Fruit fly (Drosophila melanogaster): ENCODE data around the gene CG32536.

CG32536 gene

DNA sequence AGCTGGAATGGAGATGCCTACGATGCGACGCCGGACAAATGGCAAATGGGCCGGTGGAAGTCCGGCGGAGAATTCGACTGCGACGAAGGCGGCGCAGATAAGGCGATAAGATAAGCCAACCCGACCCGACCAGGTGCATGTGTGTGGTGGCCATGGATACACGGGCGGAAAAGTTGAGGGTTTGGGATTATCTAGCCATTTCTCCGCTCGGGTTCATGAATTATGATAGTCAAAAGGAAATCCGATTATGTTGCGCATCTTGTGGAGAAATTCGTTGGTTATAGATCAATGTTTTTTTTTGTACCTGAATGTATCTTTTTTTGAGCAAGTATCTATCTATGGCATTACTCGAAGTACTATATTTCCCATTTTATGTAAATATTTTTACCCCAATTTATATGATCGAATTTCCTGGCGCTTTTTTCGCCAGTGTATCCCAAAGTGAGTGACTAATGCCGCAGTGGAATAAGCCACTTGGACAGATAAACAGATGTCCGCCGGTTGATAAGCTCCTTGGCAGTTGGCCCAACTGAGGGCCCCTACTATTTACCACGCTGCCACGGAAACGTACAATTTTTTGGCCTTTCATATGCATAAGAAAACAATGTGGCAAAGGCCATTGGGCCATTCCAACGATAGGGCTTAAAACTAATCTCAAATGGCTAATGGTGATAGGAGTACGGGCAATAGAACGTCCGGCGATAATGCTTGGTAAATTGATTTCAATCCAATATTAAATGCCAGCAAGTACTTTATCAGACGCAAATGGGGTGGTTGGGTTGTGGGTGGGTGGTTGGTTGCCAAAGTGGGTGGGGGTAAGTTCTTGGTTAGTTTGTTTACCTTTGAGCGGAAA is 29.3 kb downstream of the CG32536 start, which contains the start of gene CG7992:
Gene CG7992 (minus strand): TSS at position 51 of the 853 bp plus-strand sequence.
- TF ChIP-seq noc (tag; optimal IDR thresholded peaks at IDR 0.05), result peak; percentile 90

DNA sequence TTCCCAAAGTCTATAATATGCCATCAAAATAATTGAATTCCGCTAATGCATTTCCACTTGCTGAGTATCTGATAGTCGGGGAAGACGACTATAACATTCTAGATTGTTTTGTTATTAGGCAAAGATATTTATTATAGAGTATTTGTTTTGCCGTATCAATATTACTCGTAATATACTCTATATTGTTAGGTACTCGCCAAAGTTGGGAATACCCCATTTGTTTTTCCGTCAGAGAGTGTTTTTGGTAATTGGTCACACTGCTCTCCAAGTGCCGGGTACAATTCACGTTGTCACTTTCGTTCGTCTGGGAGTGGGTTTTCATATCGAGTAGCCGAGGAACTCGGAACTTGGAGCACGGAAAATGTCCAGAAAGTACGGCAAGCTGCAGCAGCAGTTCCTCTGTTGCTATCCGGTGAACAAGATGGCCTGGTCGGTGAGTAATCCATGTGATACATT is 33.3 kb downstream of the CG32536 start, which contains the start of gene CG7889:
Gene CG7889 (plus strand): TSS at position 253 of the 456 bp plus-strand sequence.
- TF ChIP-seq noc (tag; optimal IDR thresholded peaks at IDR 0.05), result peak; percentile 31

DNA sequence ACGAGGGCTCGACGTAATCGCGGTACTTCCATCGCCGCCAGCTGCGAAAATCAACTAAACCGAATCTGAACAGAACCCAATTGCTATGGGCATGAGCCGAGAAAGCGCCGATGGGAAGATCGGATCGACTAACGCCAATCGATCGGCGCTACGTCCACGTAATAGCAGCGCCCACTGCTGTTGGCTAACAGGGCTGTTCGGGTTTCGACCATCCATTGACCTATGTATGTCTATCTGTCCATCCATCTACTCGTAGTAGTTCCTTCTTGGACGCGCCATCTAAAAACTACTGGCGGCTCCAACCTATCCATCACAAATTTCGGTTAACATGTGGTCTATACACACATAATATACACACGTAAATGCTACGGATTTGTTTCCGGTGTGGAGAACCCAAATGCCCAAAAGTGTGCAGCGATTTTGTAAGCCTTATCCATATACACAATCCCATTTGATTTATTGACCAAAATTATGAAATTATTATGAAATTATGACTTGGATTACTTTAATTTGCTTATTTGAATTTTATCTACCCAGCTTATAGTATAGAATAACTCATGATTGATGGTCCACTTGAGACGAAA is 34.8 kb downstream of the CG32536 start, which contains the start of gene CG14196:
Gene CG14196 (minus strand): TSS at position 51 of the 584 bp plus-strand sequence.
- no peak for TF ChIP-seq noc (tag; optimal IDR thresholded peaks at IDR 0.05)

DNA sequence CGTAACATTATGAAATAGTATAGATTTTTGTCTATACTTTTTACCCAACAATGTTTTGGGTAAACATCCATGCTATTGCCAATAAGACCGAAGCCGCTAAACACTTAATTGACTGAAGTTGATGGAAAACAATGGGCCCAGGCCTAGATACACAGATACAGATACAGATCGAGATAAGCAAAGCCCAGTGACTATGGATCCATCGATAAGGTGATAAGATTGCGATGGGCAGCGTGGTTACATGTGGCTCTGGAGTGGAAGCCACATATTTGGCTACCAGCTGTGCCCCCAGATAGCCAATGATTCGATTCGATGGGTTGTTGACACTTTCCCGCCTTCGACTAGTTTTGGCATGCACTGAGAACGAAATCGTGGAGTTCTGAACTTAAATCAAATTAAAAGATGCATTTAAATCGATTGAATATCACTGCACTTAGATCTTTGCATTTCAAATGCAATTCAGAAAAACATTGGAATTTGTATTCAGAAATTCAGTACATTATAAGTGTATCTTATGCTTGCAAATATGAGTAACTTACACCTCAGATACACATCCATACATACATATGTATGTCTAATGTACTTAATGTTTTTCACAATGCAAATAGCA is 36.4 kb downstream of the CG32536 start:
- no peak for TF ChIP-seq noc (tag; optimal IDR thresholded peaks at IDR 0.05)

DNA sequence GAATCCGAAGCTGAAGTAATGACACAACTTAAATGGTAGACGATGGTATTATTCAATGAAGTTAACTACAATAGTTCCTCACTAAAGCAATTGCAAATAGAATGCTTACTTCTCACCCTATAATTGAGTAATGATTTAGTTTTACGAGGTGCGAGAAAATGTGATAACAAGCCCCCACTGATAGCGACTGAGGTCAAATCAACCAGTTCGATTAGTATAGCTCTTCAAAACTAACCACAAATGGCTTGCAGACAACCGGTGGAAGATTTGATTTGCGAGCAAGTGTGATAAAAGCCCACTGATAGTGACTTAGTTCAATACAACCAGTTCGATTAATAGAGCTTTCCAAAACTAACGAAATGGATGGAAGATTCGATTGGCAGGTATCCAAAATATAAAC is 37.3 kb downstream of the CG32536 start:
- no peak for TF ChIP-seq noc (tag; optimal IDR thresholded peaks at IDR 0.05)

DNA sequence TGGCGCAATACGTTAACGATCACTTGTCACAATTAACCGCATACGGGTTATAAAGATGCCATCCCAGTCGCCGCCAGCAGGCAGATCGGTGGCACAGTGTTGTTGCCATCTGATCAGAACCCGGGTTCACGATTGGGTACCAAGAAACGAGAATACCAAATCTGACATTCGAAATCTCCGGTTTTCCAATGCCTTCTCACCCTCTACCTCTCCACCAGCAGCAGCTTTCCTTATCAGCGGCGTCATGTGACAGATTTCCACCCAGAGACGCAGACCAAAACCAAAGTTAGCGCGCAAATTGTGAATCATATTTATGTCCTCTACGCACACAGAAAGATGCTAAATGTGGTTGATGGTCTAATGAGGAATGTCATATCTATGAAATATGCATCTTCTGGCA is 38.1 kb downstream of the CG32536 start:
- TF ChIP-seq noc (tag; optimal IDR thresholded peaks at IDR 0.05), result no peak

DNA sequence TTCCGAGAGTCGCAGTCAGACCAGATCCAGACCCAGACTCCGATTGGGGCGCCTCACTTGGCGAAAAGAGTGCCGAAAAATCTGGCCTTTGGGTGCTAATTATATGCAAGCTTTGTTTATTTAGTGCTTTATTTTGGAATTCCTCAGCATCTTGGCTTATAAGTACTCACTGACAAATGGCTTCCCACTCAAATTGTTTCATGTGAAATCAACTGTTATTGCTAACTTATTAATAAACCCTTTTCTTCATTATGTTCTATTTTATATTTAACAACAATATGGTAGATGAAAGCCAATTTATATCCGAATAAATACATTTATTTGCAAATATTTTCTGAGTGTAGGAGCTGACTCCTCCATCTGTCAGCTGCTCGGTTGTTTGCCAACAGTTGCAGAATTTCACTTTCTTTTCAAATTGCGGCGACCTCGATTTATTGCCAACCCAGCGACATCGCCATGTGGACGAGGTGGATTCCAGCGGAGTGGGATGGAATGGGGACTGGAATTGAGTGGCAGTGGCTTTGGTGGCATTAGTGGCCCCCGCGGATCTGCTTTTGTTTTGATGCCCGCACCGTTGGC is 46.8 kb downstream of the CG32536 start:
- TF ChIP-seq noc (tag; optimal IDR thresholded peaks at IDR 0.05), result no peak

DNA sequence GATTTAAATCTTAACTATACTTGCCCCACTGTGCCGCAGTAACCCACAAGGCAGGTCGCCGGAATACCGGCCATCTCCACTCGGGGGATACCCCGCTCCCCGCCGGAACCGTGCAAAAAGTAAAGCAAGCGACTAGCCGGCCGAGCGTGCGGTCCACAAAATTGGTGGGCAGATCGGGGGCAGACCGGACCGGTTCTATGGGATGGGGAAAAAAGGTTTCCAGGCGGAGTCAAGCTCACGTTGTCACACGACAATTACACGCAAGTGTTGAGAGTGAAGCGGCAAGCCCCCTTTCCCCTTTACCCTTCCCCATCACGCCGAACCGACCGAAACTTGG is 51.4 kb downstream of the CG32536 start:
- TF ChIP-seq noc (tag; optimal IDR thresholded peaks at IDR 0.05), result no peak
